Fruit fly (Drosophila melanogaster): ENCODE data around the gene CG12499.

CG12499 gene

DNA sequence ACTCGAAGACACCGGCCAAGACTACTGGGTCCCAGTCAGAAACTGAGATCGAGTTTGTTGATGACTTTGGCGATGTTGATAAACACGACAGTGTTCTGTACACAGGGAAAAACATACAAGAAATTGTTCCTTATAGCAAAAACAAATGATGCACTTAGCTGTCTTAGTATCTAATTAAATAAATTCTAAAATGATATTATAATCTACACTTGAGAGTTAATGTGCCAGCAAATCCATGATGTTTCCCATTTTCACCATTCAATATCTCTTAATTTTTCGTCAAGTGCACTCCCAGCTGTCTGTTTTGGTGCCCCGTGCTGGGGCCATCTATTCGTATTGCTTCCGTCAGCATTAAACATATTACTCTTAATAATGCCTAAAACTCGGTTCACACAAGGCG lies 46.1 kb downstream of the CG12499 start (continued):
- no peak for TF ChIP-seq fd85E (GFP tag; optimal IDR thresholded peaks at IDR 0.05)
- no peak for TF ChIP-seq CG6808 (GFP tag; optimal IDR thresholded peaks at IDR 0.05)
- TF ChIP-seq Hr4 (GFP tag; optimal IDR thresholded peaks at IDR 0.05) = no peak
- peak; percentile 64 for TF ChIP-seq CG8119 (GFP tag; IDR thresholded peaks at IDR 0.05)
- TF ChIP-seq CG32006 (GFP tag; optimal IDR thresholded peaks at IDR 0.05) = peak; percentile 76
- TF ChIP-seq fd59A (GFP tag; optimal IDR thresholded peaks at IDR 0.05) = no peak
- TF ChIP-seq Blimp-1 (GFP tag; optimal IDR thresholded peaks at IDR 0.05) = no peak
- TF ChIP-seq Gug (GFP tag; IDR thresholded peaks at IDR 0.05) = peak; percentile 62; the same call in 1 of the 2 replicates
- TF ChIP-seq Hr38 (GFP tag; optimal IDR thresholded peaks at IDR 0.05) = no peak
- no peak for TF ChIP-seq CG16779 (tag; optimal IDR thresholded peaks at IDR 0.05)
- TF ChIP-seq CG3919 (GFP tag; optimal IDR thresholded peaks at IDR 0.05) = no peak
- peak; percentile 44 for TF ChIP-seq pdm3 (GFP tag; optimal IDR thresholded peaks at IDR 0.05)
- no peak for TF ChIP-seq CG9139 (GFP tag; optimal IDR thresholded peaks at IDR 0.05)
- no peak for TF ChIP-seq CG11294 (GFP tag; IDR thresholded peaks at IDR 0.05)
- peak in 1 of 2 experiments; percentile 35 for TF ChIP-seq salr (GFP tag; optimal IDR thresholded peaks at IDR 0.05)
- TF ChIP-seq Smox (GFP tag; optimal IDR thresholded peaks at IDR 0.05) = no peak
- TF ChIP-seq dac (GFP tag; optimal IDR thresholded peaks at IDR 0.05) = no peak
- no peak for TF ChIP-seq CG31627 (GFP tag; optimal IDR thresholded peaks at IDR 0.05)
- TF ChIP-seq CG7368 (GFP tag; optimal IDR thresholded peaks at IDR 0.05) = peak; percentile 8
- TF ChIP-seq CG34406 (GFP tag; optimal IDR thresholded peaks at IDR 0.05) = no peak
- peak; percentile 76 for TF ChIP-seq CG15336 (GFP tag; IDR thresholded peaks at IDR 0.05)
- TF ChIP-seq esn (GFP tag; optimal IDR thresholded peaks at IDR 0.05) = no peak
- TF ChIP-seq CG6163 (GFP tag; IDR thresholded peaks at IDR 0.05) = no peak; the same call in none of the 3 replicates
- TF ChIP-seq ss (GFP tag; optimal IDR thresholded peaks at IDR 0.05) = no peak

DNA sequence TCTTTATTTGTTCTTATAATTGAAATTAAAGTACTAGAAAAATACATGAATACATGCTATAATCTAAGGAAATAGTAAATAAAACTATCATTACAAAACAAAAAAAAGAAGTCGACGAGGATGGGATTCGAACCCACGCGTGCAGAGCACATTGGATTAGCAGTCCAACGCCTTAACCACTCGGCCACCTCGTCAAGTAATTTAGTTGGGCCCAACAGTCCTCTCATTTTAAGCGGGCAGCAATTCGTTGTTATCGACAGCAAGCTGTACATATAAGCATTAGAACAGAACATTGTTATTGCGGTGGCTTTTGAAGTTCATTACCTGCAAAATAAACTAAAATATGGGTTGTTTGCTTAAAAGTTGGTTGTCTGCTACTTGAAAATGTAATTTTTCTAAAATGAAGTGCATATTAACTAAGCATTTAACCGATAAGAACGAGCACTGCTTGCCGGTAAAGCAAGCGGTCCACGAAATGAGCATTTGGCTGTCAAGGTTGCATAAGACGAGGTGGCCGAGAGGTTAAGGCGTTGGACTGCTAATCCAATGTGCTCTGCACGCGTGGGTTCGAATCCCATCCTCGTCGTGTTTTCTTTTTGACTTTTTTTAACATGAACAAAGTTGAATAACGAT lies 49.2 kb downstream of the CG12499 start:
- TF ChIP-seq CG8319 (GFP tag; optimal IDR thresholded peaks at IDR 0.05) = no peak
- TF ChIP-seq Sox14 (GFP tag; optimal IDR thresholded peaks at IDR 0.05) = no peak
- TF ChIP-seq Eip78C (GFP tag) = peak; percentile 69
- TF ChIP-seq vri (GFP tag; optimal IDR thresholded peaks at IDR 0.05) = peak; percentile 93
- TF ChIP-seq acj6 (GFP tag; optimal IDR thresholded peaks at IDR 0.05) = no peak
- no peak for TF ChIP-seq Eip93F (GFP tag; optimal IDR thresholded peaks at IDR 0.05)
- no peak for TF ChIP-seq Sox15 (GFP tag; optimal IDR thresholded peaks at IDR 0.05)

- TF ChIP-seq fkh (GFP tag; optimal IDR thresholded peaks at IDR 0.05) = peak; percentile 18
- TF ChIP-seq CG11294 (GFP tag; IDR thresholded peaks at IDR 0.05) = no peak
- TF ChIP-seq CG11762 (GFP tag; optimal IDR thresholded peaks at IDR 0.05; ENCODE audit: insufficient read depth) = no peak
Measured at dm6 chr3R:22396238-22396772, 50.1 kb downstream of the CG12499 start.

dm6 chr3R:22395409-22396178 lies 50.8 kb downstream of the CG12499 start:
- TF ChIP-seq cyc (GFP tag; optimal IDR thresholded peaks at IDR 0.05) (no peak), ss (GFP tag; optimal IDR thresholded peaks at IDR 0.05) (no peak), CG10669 (GFP tag; optimal IDR thresholded peaks at IDR 0.05) (no peak), CG1621 (tag; optimal IDR thresholded peaks at IDR 0.05) (no peak), CG11762 (GFP tag; optimal IDR thresholded peaks at IDR 0.05; ENCODE audit: insufficient read depth) (no peak), CG32006 (GFP tag; optimal IDR thresholded peaks at IDR 0.05) (peak; percentile 58), vri (GFP tag; optimal IDR thresholded peaks at IDR 0.05) (no peak), CG31627 (GFP tag; optimal IDR thresholded peaks at IDR 0.05) (no peak), fd85E (GFP tag; optimal IDR thresholded peaks at IDR 0.05) (no peak), esn (GFP tag; optimal IDR thresholded peaks at IDR 0.05) (no peak), Met (GFP tag; optimal IDR thresholded peaks at IDR 0.05) (no peak), CG6276 (GFP tag; optimal IDR thresholded peaks at IDR 0.05) (no peak), pdm3 (GFP tag; optimal IDR thresholded peaks at IDR 0.05) (peak; percentile 18), dsx (GFP tag; optimal IDR thresholded peaks at IDR 0.05; ENCODE audit: poor library complexity, severe bottlenecking) (peak; percentile 5), CG9139 (GFP tag; optimal IDR thresholded peaks at IDR 0.05) (no peak), CG11294 (GFP tag; IDR thresholded peaks at IDR 0.05) (no peak), svp (GFP tag) (no peak), CG4318 (GFP tag; optimal IDR thresholded peaks at IDR 0.05) (peak; percentile 27), Eip78C (GFP tag) (peak; percentile 73), Hr39 (GFP tag; optimal IDR thresholded peaks at IDR 0.05) (no peak), Smox (GFP tag; optimal IDR thresholded peaks at IDR 0.05) (no peak), CG10631 (GFP tag; optimal IDR thresholded peaks at IDR 0.05) (no peak)
